Fruit fly (Drosophila melanogaster) whole organism, embryonic: ENCODE results near the gene Appl.
A peak's percentile ranks its signal among the peaks of the same experiment; 100 is the strongest.

Experiments
- C15 ChIP-seq: fragments of 200-800 bp; sonication (Bioruptor generic); IDR thresholded peaks from 3 replicates; pipeline ENCODE4 v1.3.6; 2022; ENCODE audit warnings: missing biosample characterization, missing genetic modification characterization
- CG10959 ChIP-seq: fragments of 200-800 bp; sonication (Bioruptor generic); IDR thresholded peaks from 2 replicates; pipeline ENCODE4 v1.3.6; 2022; ENCODE audit warnings: missing biosample characterization, missing genetic modification characterization
- CG12659 ChIP-seq: fragments of 200-800 bp; sonication (Bioruptor generic); optimal IDR thresholded peaks from 3 replicates; lab custom pipeline; 2017; ENCODE audit warnings: mild to moderate bottlenecking, missing biosample characterization, missing genetic modification reagents, missing genetic modification characterization
- CG12769 ChIP-seq: fragments of 200-800 bp; sonication (Bioruptor generic); optimal IDR thresholded peaks from 2 replicates; lab custom pipeline; 2019; ENCODE audit warnings: missing biosample characterization, mild to moderate bottlenecking, missing genetic modification characterization, moderate library complexity
- CG17802 ChIP-seq: fragments of 200-800 bp; sonication (Bioruptor generic); optimal IDR thresholded peaks from 2 replicates; lab custom pipeline; 2018; ENCODE audit warnings: missing biosample characterization, mild to moderate bottlenecking, missing genetic modification characterization, moderate library complexity
- CG18476 ChIP-seq: fragments of 200-800 bp; sonication (Bioruptor generic); optimal IDR thresholded peaks from 2 replicates; lab custom pipeline; 2016; ENCODE audit warnings: missing biosample characterization, mild to moderate bottlenecking, missing genetic modification characterization
- CG2120 ChIP-seq: fragments of 200-800 bp; sonication (Bioruptor generic); optimal IDR thresholded peaks from 3 replicates; lab custom pipeline; 2016; ENCODE audit warnings: missing biosample characterization, missing genetic modification characterization
- CG2129 ChIP-seq: fragments of 200-800 bp; sonication (Bioruptor generic); IDR thresholded peaks from 2 replicates; pipeline ENCODE4 v1.3.6; 2022; ENCODE audit warnings: missing biosample characterization, missing genetic modification characterization; ENCODE audit not compliant: partially characterized antibody
- CG2199 ChIP-seq: fragments of 200-800 bp; sonication (Bioruptor generic); IDR thresholded peaks from 3 replicates; pipeline ENCODE4 v1.3.6; 2022; ENCODE audit warnings: missing biosample characterization, missing genetic modification characterization
- CG30020 ChIP-seq: fragments of 200-800 bp; optimal IDR thresholded peaks from 2 replicates; lab custom pipeline; 2019; ENCODE audit warnings: missing biosample characterization, mild to moderate bottlenecking, missing genetic modification characterization, moderate library complexity
- CG32532 ChIP-seq: fragments of 200-800 bp; sonication (Bioruptor generic); IDR thresholded peaks from 2 replicates; pipeline ENCODE4 v1.3.6; 2022; ENCODE audit warnings: missing biosample characterization, missing genetic modification characterization
- CG34422 ChIP-seq: fragments of 200-800 bp; sonication (Bioruptor generic); IDR thresholded peaks from 3 replicates; pipeline ENCODE4 v1.3.6; 2022; ENCODE audit warnings: missing biosample characterization, missing genetic modification characterization
- CG7928 ChIP-seq: fragments of 200-800 bp; sonication (Bioruptor generic); optimal IDR thresholded peaks from 2 replicates; lab custom pipeline; 2017; ENCODE audit warnings: missing biosample characterization, mild to moderate bottlenecking, missing genetic modification characterization
- CG9437 ChIP-seq: fragments of 200-800 bp; sonication (Bioruptor generic); optimal IDR thresholded peaks from 2 replicates; lab custom pipeline; 2018; ENCODE audit warnings: missing biosample characterization, mild to moderate bottlenecking, missing genetic modification characterization
- CoRest ChIP-seq: fragments of 200-800 bp; sonication (Bioruptor generic); optimal IDR thresholded peaks from 3 replicates; lab custom pipeline; 2018; ENCODE audit warnings: missing biosample characterization, mild to moderate bottlenecking, missing genetic modification characterization, moderate library complexity
- Dip3 ChIP-seq: fragments of 200-800 bp; sonication (Bioruptor generic); optimal IDR thresholded peaks from 3 replicates; lab custom pipeline; 2016; ENCODE audit warnings: missing biosample characterization, missing genetic modification characterization
- Drgx ChIP-seq: fragments of 200-800 bp; sonication (Bioruptor generic); IDR thresholded peaks from 2 replicates; pipeline ENCODE4 v1.3.6; 2022; ENCODE audit warnings: missing biosample characterization, missing genetic modification characterization
- Eip74EF ChIP-seq, 2 experiments: fragments of 200-800 bp in 1 of 2; fragments of >200 bp in 1 of 2; sonication (Bioruptor generic) in 1 of 2; optimal IDR thresholded peaks; 2 replicates each; lab custom pipeline; 2017 to 2019; ENCODE audit warnings: missing biosample characterization in 2 of 2, missing genetic modification characterization in 2 of 2, mild to moderate bottlenecking in 1 of 2, moderate library complexity in 1 of 2
- Hmr ChIP-seq: fragments of 200-800 bp; sonication (Bioruptor generic); optimal IDR thresholded peaks from 3 replicates; lab custom pipeline; 2017; ENCODE audit warnings: mild to moderate bottlenecking, missing biosample characterization, missing genetic modification reagents, missing genetic modification characterization
- Hr3 ChIP-seq: fragments of 200-800 bp; sonication (Bioruptor generic); optimal IDR thresholded peaks from 3 replicates; lab custom pipeline; 2016; ENCODE audit warnings: missing biosample characterization, missing genetic modification characterization
- Hr78 ChIP-seq, 2 experiments: fragments of 200-800 bp in 1 of 2; fragments of >200 bp in 1 of 2; sonication (Bioruptor generic) in 1 of 2; optimal IDR thresholded peaks; 2 replicates each; lab custom pipeline; 2017 to 2019; ENCODE audit warnings: missing biosample characterization in 2 of 2, missing genetic modification characterization in 2 of 2, mild to moderate bottlenecking in 1 of 2, moderate library complexity in 1 of 2
- Hsf ChIP-seq: fragments of 200-800 bp; sonication (Bioruptor generic); optimal IDR thresholded peaks from 3 replicates; lab custom pipeline; 2016; ENCODE audit warnings: missing biosample characterization, missing genetic modification characterization
- Max ChIP-seq: fragments of 200-800 bp; sonication (Bioruptor generic); optimal IDR thresholded peaks from 2 replicates; lab custom pipeline; 2016; ENCODE audit warnings: missing biosample characterization, mild to moderate bottlenecking, missing genetic modification characterization
- Neu2 ChIP-seq: fragments of 200-800 bp; sonication (Bioruptor generic); optimal IDR thresholded peaks from 3 replicates; lab custom pipeline; 2016; ENCODE audit warnings: missing biosample characterization, missing genetic modification characterization, borderline replicate concordance
- Optix ChIP-seq: fragments of 200-800 bp; sonication (Bioruptor generic); IDR thresholded peaks from 3 replicates; pipeline ENCODE4 v1.3.6; 2022; ENCODE audit warnings: missing biosample characterization, missing genetic modification characterization
- Side ChIP-seq: fragments of 200-800 bp; sonication (Bioruptor generic); optimal IDR thresholded peaks from 2 replicates; lab custom pipeline; 2016; ENCODE audit warnings: missing biosample characterization, missing genetic modification characterization
- Tbp ChIP-seq: fragments of >200 bp; optimal IDR thresholded peaks from 2 replicates; lab custom pipeline; 2018; ENCODE audit warnings: missing biosample characterization, missing genetic modification characterization
- Xbp1 ChIP-seq: fragments of 200-800 bp; sonication (Bioruptor generic); optimal IDR thresholded peaks from 3 replicates; lab custom pipeline; 2016; ENCODE audit warnings: missing biosample characterization, mild to moderate bottlenecking, missing genetic modification characterization
- bab2 ChIP-seq: fragments of 200-800 bp; sonication (Bioruptor generic); optimal IDR thresholded peaks from 2 replicates; lab custom pipeline; 2016; ENCODE audit warnings: missing biosample characterization, missing genetic modification characterization
- caup ChIP-seq: fragments of 200-800 bp; sonication (Bioruptor generic); optimal IDR thresholded peaks from 3 replicates; lab custom pipeline; 2017; ENCODE audit warnings: missing biosample characterization, mild to moderate bottlenecking, missing genetic modification characterization, moderate library complexity; ENCODE audit not compliant: severe bottlenecking
- cg ChIP-seq: fragments of 200-800 bp; sonication (Bioruptor generic); optimal IDR thresholded peaks from 3 replicates; lab custom pipeline; 2019; ENCODE audit warnings: missing biosample characterization, mild to moderate bottlenecking, missing genetic modification characterization, moderate library complexity
- emc ChIP-seq: fragments of 200-800 bp; sonication (Bioruptor generic); optimal IDR thresholded peaks from 2 replicates; lab custom pipeline; 2016; ENCODE audit warnings: missing biosample characterization, missing genetic modification characterization
- gro ChIP-seq: fragments of 200-800 bp; sonication (Bioruptor generic); optimal IDR thresholded peaks from 2 replicates; lab custom pipeline; 2016; ENCODE audit warnings: missing biosample characterization, missing genetic modification characterization
- gsb ChIP-seq: fragments of 200-800 bp; sonication (Bioruptor generic); IDR thresholded peaks from 2 replicates; pipeline ENCODE4 v1.3.6; 2022; ENCODE audit warnings: missing biosample characterization, missing genetic modification characterization
- gsb-n ChIP-seq: fragments of 200-800 bp; sonication (Bioruptor generic); optimal IDR thresholded peaks from 3 replicates; lab custom pipeline; 2018; ENCODE audit warnings: missing biosample characterization, mild to moderate bottlenecking, missing genetic modification characterization
- h ChIP-seq: fragments of >200 bp; optimal IDR thresholded peaks from 2 replicates; lab custom pipeline; 2017
- kah ChIP-seq: fragments of 200-800 bp; sonication (Bioruptor generic); optimal IDR thresholded peaks from 2 replicates; lab custom pipeline; 2018; ENCODE audit warnings: missing biosample characterization, mild to moderate bottlenecking, missing genetic modification characterization
- kni ChIP-seq: fragments of 200-800 bp; sonication (Bioruptor generic); optimal IDR thresholded peaks from 3 replicates; lab custom pipeline; 2017; ENCODE audit warnings: mild to moderate bottlenecking, missing biosample characterization, missing genetic modification reagents, missing genetic modification characterization
- lab ChIP-seq: fragments of 200-800 bp; sonication (Bioruptor generic); optimal IDR thresholded peaks from 3 replicates; lab custom pipeline; 2017; ENCODE audit warnings: missing biosample characterization, missing genetic modification characterization, mild to moderate bottlenecking, moderate library complexity, missing genetic modification reagents
- maf-S ChIP-seq: fragments of 200-800 bp; sonication (Bioruptor generic); optimal IDR thresholded peaks from 2 replicates; lab custom pipeline; 2016; ENCODE audit warnings: missing biosample characterization, missing genetic modification characterization
- nerfin-1 ChIP-seq: fragments of 200-800 bp; sonication (Bioruptor generic); optimal IDR thresholded peaks from 3 replicates; lab custom pipeline; 2019; ENCODE audit warnings: missing biosample characterization, mild to moderate bottlenecking, missing genetic modification characterization, moderate library complexity
- nerfin-2 ChIP-seq: fragments of 200-800 bp; sonication (Bioruptor generic); IDR thresholded peaks from 2 replicates; pipeline ENCODE4 v1.3.6; 2022; ENCODE audit warnings: missing biosample characterization, missing genetic modification characterization; ENCODE audit not compliant: partially characterized antibody
- otp ChIP-seq: fragments of 200-800 bp; sonication (Bioruptor generic); IDR thresholded peaks from 3 replicates; pipeline ENCODE4, ENCODE4 v1.3.6; 2022; ENCODE audit warnings: missing biosample characterization, missing genetic modification characterization
- p53 ChIP-seq: fragments of 200-800 bp; sonication (Bioruptor generic); optimal IDR thresholded peaks from 2 replicates; lab custom pipeline; 2016; ENCODE audit warnings: missing biosample characterization, missing genetic modification characterization
- pita ChIP-seq: fragments of 200-800 bp; sonication (Bioruptor generic); optimal IDR thresholded peaks from 2 replicates; lab custom pipeline; 2017; ENCODE audit warnings: missing biosample characterization, mild to moderate bottlenecking, missing genetic modification characterization
- pzg ChIP-seq: fragments of 200-800 bp; sonication (Bioruptor generic); optimal IDR thresholded peaks from 3 replicates; lab custom pipeline; 2018; ENCODE audit warnings: missing biosample characterization, mild to moderate bottlenecking, missing genetic modification characterization, moderate library complexity
- scrt ChIP-seq: fragments of 200-800 bp; sonication (Bioruptor generic); optimal IDR thresholded peaks from 2 replicates; lab custom pipeline; 2018; ENCODE audit warnings: missing biosample characterization, mild to moderate bottlenecking, missing genetic modification characterization, moderate library complexity
- sob ChIP-seq: fragments of 200-800 bp; sonication (Bioruptor generic); IDR thresholded peaks from 2 replicates; pipeline ENCODE4 v1.3.6; 2022; ENCODE audit warnings: missing biosample characterization, missing genetic modification characterization
- wor ChIP-seq: fragments of 200-800 bp; sonication (Bioruptor generic); IDR thresholded peaks from 2 replicates; pipeline ENCODE4 v1.3.6; 2022; ENCODE audit warnings: missing biosample characterization, missing genetic modification characterization

The Appl gene

dm6 chrX:493445-494190 lies 36.7 kb upstream of the Appl start, which contains the start of gene CG17896 (continued):
- peak; percentile 93 for TF ChIP-seq Neu2 (GFP tag; lab: Kevin White, UChicago)
- TF ChIP-seq otp (GFP tag; lab: Robert Waterston, UW): peak; percentile 96
- peak; percentile 99 for TF ChIP-seq lab (GFP tag; lab: Kevin White, UChicago)
- peak; percentile 79 for TF ChIP-seq CG17802
- TF ChIP-seq h: no peak
- TF ChIP-seq CoRest (tag; lab: Kevin White, UChicago): peak; percentile 98
- peak; percentile 99 for TF ChIP-seq Dip3
- TF ChIP-seq Optix: peak; percentile 97
- peak; percentile 98 for TF ChIP-seq CG34422 (GFP tag; lab: Robert Waterston, UW)
- TF ChIP-seq CG12659 (GFP tag; lab: Kevin White, UChicago): peak; percentile 98
- peak; percentile 97 for TF ChIP-seq Hr3
- peak; percentile 99 for TF ChIP-seq Hmr (GFP tag; lab: Kevin White, UChicago)
- TF ChIP-seq CG32532 (GFP tag; lab: Robert Waterston, UW): peak; percentile 100
- TF ChIP-seq Side: peak; percentile 98
- TF ChIP-seq maf-S: peak; percentile 98
- peak; percentile 89 for TF ChIP-seq CG9437 (GFP tag; lab: Kevin White, UChicago)
- peak; percentile 100 for TF ChIP-seq CG12769 (tag; lab: Kevin White, UChicago)
- peak; percentile 99 for TF ChIP-seq caup (GFP tag; lab: Kevin White, UChicago)
- TF ChIP-seq Max (GFP tag; lab: Kevin White, UChicago): peak; percentile 97
- TF ChIP-seq CG10959 (GFP tag; lab: Robert Waterston, UW): peak; percentile 91
- TF ChIP-seq kah (GFP tag; lab: Kevin White, UChicago): peak; percentile 77
- TF ChIP-seq Tbp (GFP tag; lab: Kevin White, UChicago): no peak
- TF ChIP-seq Drgx: peak; percentile 99
- peak; percentile 98 for TF ChIP-seq gsb (GFP tag; lab: Robert Waterston, UW)
- TF ChIP-seq pita (GFP tag; lab: Kevin White, UChicago): no peak
- TF ChIP-seq wor (GFP tag; lab: Robert Waterston, UW): peak; percentile 90
- TF ChIP-seq Xbp1 (GFP tag; lab: Kevin White, UChicago): peak; percentile 98
- TF ChIP-seq CG7928 (GFP tag; lab: Kevin White, UChicago): peak; percentile 83
- peak; percentile 88 for TF ChIP-seq gsb-n (tag; lab: Kevin White, UChicago)
- peak; percentile 55 for TF ChIP-seq CG30020
- TF ChIP-seq pzg: peak; percentile 43
- TF ChIP-seq p53 (GFP tag; lab: Kevin White, UChicago): peak; percentile 94
- peak; percentile 98 for TF ChIP-seq emc (GFP tag; lab: Kevin White, UChicago)
- peak; percentile 86; the same call in 2 of the 3 replicates for TF ChIP-seq CG2199 (GFP tag; lab: Robert Waterston, UW)
- peak; percentile 96 for TF ChIP-seq cg
- peak in 1 of 2 experiments; percentile 75 for TF ChIP-seq Hr78 (GFP tag; optimal IDR thresholded peaks at IDR 0.05; lab: Kevin White, UChicago)
- TF ChIP-seq Eip74EF (GFP tag; optimal IDR thresholded peaks at IDR 0.05; lab: Kevin White, UChicago): peak in 1 of 2 experiments; percentile 87
- peak; percentile 95 for TF ChIP-seq CG18476 (GFP tag; lab: Kevin White, UChicago)
- peak; percentile 99 for TF ChIP-seq Hsf (GFP tag; lab: Kevin White, UChicago)
- TF ChIP-seq sob: peak; percentile 99
- peak; percentile 99 for TF ChIP-seq gro (GFP tag; lab: Kevin White, UChicago)
- TF ChIP-seq CG2120: peak; percentile 100
- TF ChIP-seq bab2 (GFP tag; lab: Kevin White, UChicago): peak; percentile 99
- TF ChIP-seq nerfin-2 (GFP tag; lab: Robert Waterston, UW): no peak
- peak; percentile 85 for TF ChIP-seq nerfin-1
- TF ChIP-seq CG2129 (GFP tag; lab: Robert Waterston, UW): no peak
- peak; percentile 95 for TF ChIP-seq scrt (GFP tag; lab: Kevin White, UChicago)
- peak; percentile 55 for TF ChIP-seq kni
- TF ChIP-seq C15 (GFP tag; lab: Robert Waterston, UW): peak; percentile 97
